Fruit fly (Drosophila melanogaster) whole organism, embryonic: ENCODE data around the gene CG32590.

ENCODE experiments used
- ATbp ChIP-seq: fragments of 200-800 bp; sonication (Bioruptor generic); optimal IDR thresholded peaks from 2 replicates; lab custom pipeline; 2017; ENCODE audit warnings: missing biosample characterization, mild to moderate bottlenecking, missing genetic modification characterization, missing genetic modification reagents
- Ada2b ChIP-seq: fragments of 200-800 bp; sonication (Bioruptor generic); IDR thresholded peaks from 2 replicates; pipeline ENCODE4 v1.3.6; 2022; ENCODE audit warnings: missing biosample characterization, missing genetic modification characterization
- CG1024 ChIP-seq: fragments of 200-800 bp; sonication (Bioruptor generic); IDR thresholded peaks from 2 replicates; pipeline ENCODE4 v1.3.6; 2022; ENCODE audit warnings: missing biosample characterization, missing genetic modification characterization
- CG10267 ChIP-seq: fragments of 200-800 bp; sonication (Bioruptor generic); optimal IDR thresholded peaks from 2 replicates; lab custom pipeline; 2018; ENCODE audit warnings: missing biosample characterization, mild to moderate bottlenecking, missing genetic modification characterization, moderate library complexity
- CG11560 ChIP-seq: fragments of 200-800 bp; sonication (Bioruptor generic); IDR thresholded peaks from 3 replicates; pipeline ENCODE4 v1.3.6; 2022; ENCODE audit warnings: missing biosample characterization, missing genetic modification characterization
- CG11696 ChIP-seq: fragments of 200-800 bp; sonication (Bioruptor generic); IDR thresholded peaks from 2 replicates; pipeline ENCODE4 v1.3.6; 2022; ENCODE audit warnings: missing biosample characterization, missing genetic modification characterization
- CG15011 ChIP-seq: fragments of 200-800 bp; sonication (Bioruptor generic); optimal IDR thresholded peaks from 3 replicates; lab custom pipeline; 2018; ENCODE audit warnings: missing biosample characterization, mild to moderate bottlenecking, missing genetic modification characterization
- CG16779 ChIP-seq: fragments of 200-800 bp; sonication (Bioruptor generic); IDR thresholded peaks from 2 replicates; pipeline ENCODE4 v1.3.6; 2022; ENCODE audit warnings: missing biosample characterization, missing genetic modification characterization
- CG18599 ChIP-seq: fragments of 200-800 bp; sonication (Bioruptor generic); optimal IDR thresholded peaks from 3 replicates; lab custom pipeline; 2017; ENCODE audit warnings: missing biosample characterization, missing genetic modification characterization, mild to moderate bottlenecking, moderate library complexity, missing genetic modification reagents
- CG2199 ChIP-seq: fragments of 200-800 bp; sonication (Bioruptor generic); IDR thresholded peaks from 3 replicates; pipeline ENCODE4 v1.3.6; 2022; ENCODE audit warnings: missing biosample characterization, missing genetic modification characterization
- CG3065 ChIP-seq: fragments of 200-800 bp; sonication (Bioruptor generic); optimal IDR thresholded peaks from 2 replicates; lab custom pipeline; 2016; ENCODE audit warnings: missing biosample characterization, missing genetic modification characterization
- CG31224 ChIP-seq: fragments of 200-800 bp; sonication (Bioruptor generic); IDR thresholded peaks from 2 replicates; pipeline ENCODE4 v1.3.6; 2022; ENCODE audit warnings: missing biosample characterization, missing genetic modification characterization
- CG3281 ChIP-seq: fragments of 200-800 bp; sonication (Bioruptor generic); optimal IDR thresholded peaks from 3 replicates; lab custom pipeline; 2017; ENCODE audit warnings: missing biosample characterization, mild to moderate bottlenecking, missing genetic modification characterization
- CG34376 ChIP-seq: fragments of 200-800 bp; sonication (Bioruptor generic); optimal IDR thresholded peaks from 2 replicates; lab custom pipeline; 2018; ENCODE audit warnings: missing biosample characterization, mild to moderate bottlenecking, missing genetic modification characterization
- CG4730 ChIP-seq: fragments of 200-800 bp; sonication (Bioruptor generic); IDR thresholded peaks from 2 replicates; pipeline ENCODE4 v1.3.6; 2022; ENCODE audit warnings: missing biosample characterization, missing genetic modification characterization
- CG6175 ChIP-seq: fragments of 200-800 bp; sonication (Bioruptor generic); IDR thresholded peaks from 3 replicates; pipeline ENCODE4 v1.3.6; 2022; ENCODE audit warnings: missing biosample characterization, missing genetic modification characterization
- CG6813 ChIP-seq: fragments of 200-800 bp; sonication (Bioruptor generic); optimal IDR thresholded peaks from 2 replicates; lab custom pipeline; 2017; ENCODE audit warnings: missing biosample characterization, missing genetic modification characterization, mild to moderate bottlenecking, moderate library complexity, missing genetic modification reagents
- CG6854 ChIP-seq: fragments of 200-800 bp; sonication (Bioruptor generic); optimal IDR thresholded peaks from 3 replicates; lab custom pipeline; 2017; ENCODE audit warnings: missing biosample characterization, mild to moderate bottlenecking, missing genetic modification characterization
- CG7372 ChIP-seq: fragments of 200-800 bp; sonication (Bioruptor generic); IDR thresholded peaks from 2 replicates; pipeline ENCODE4 v1.3.6; 2022; ENCODE audit warnings: missing biosample characterization, missing genetic modification characterization
- CG8478 ChIP-seq: fragments of >200 bp; optimal IDR thresholded peaks from 2 replicates; lab custom pipeline; 2018
- CG9609 ChIP-seq: fragments of 200-800 bp; sonication (Bioruptor generic); optimal IDR thresholded peaks from 3 replicates; lab custom pipeline; 2016; ENCODE audit warnings: missing biosample characterization, missing genetic modification characterization
- E2f2 ChIP-seq: fragments of 200-800 bp; sonication (Bioruptor generic); IDR thresholded peaks from 2 replicates; pipeline ENCODE4 v1.3.6; 2022; ENCODE audit warnings: missing biosample characterization, missing genetic modification characterization
- Fer2 ChIP-seq: fragments of 200-800 bp; sonication (Bioruptor generic); optimal IDR thresholded peaks from 2 replicates; lab custom pipeline; 2018; ENCODE audit warnings: missing biosample characterization, mild to moderate bottlenecking, missing genetic modification characterization, moderate library complexity
- Fer3 ChIP-seq: fragments of 200-800 bp; sonication (Bioruptor generic); optimal IDR thresholded peaks from 2 replicates; lab custom pipeline; 2018; ENCODE audit warnings: missing biosample characterization, mild to moderate bottlenecking, missing genetic modification characterization, moderate library complexity
- HLHmδ ChIP-seq: fragments of 200-800 bp; sonication (Bioruptor generic); optimal IDR thresholded peaks from 2 replicates; lab custom pipeline; 2018; ENCODE audit warnings: missing biosample characterization, mild to moderate bottlenecking, missing genetic modification characterization, moderate library complexity
- HmgZ ChIP-seq: fragments of 200-800 bp; sonication (Bioruptor generic); optimal IDR thresholded peaks from 2 replicates; lab custom pipeline; 2018; ENCODE audit warnings: missing biosample characterization, mild to moderate bottlenecking, missing genetic modification characterization
- MBD-R2 ChIP-seq: fragments of 200-800 bp; sonication (Bioruptor generic); IDR thresholded peaks from 2 replicates; pipeline ENCODE4 v1.3.6; 2022; ENCODE audit warnings: missing biosample characterization, missing genetic modification characterization
- Mrtf ChIP-seq: fragments of 200-800 bp; sonication (Bioruptor generic); IDR thresholded peaks from 3 replicates; pipeline ENCODE4 v1.3.6; 2022; ENCODE audit warnings: missing biosample characterization, missing genetic modification characterization
- NK7.1 ChIP-seq: fragments of 200-800 bp; sonication (Bioruptor generic); optimal IDR thresholded peaks from 3 replicates; lab custom pipeline; 2016; ENCODE audit warnings: missing biosample characterization, missing genetic modification characterization
- Oaz ChIP-seq: fragments of 200-800 bp; sonication (Bioruptor generic); IDR thresholded peaks from 2 replicates; pipeline ENCODE4 v1.3.6; 2022; ENCODE audit warnings: missing biosample characterization, missing genetic modification characterization
- Optix ChIP-seq: fragments of 200-800 bp; sonication (Bioruptor generic); IDR thresholded peaks from 3 replicates; pipeline ENCODE4 v1.3.6; 2022; ENCODE audit warnings: missing biosample characterization, missing genetic modification characterization
- Poxn ChIP-seq: fragments of 200-800 bp; sonication (Bioruptor generic); IDR thresholded peaks from 2 replicates; pipeline ENCODE4 v1.3.6; 2022; ENCODE audit warnings: missing biosample characterization, missing genetic modification characterization
- Scr ChIP-seq: fragments of 200-800 bp; sonication (Bioruptor generic); IDR thresholded peaks from 2 replicates; pipeline ENCODE4 v1.3.6; 2022; ENCODE audit warnings: missing biosample characterization, missing genetic modification characterization; ENCODE audit not compliant: partially characterized antibody
- Xbp1 ChIP-seq: fragments of 200-800 bp; sonication (Bioruptor generic); optimal IDR thresholded peaks from 3 replicates; lab custom pipeline; 2016; ENCODE audit warnings: missing biosample characterization, mild to moderate bottlenecking, missing genetic modification characterization
- Xrp1 ChIP-seq: fragments of 200-800 bp; sonication (Bioruptor generic); IDR thresholded peaks from 2 replicates; pipeline ENCODE4 v1.3.6; 2022; ENCODE audit warnings: missing biosample characterization, missing genetic modification characterization
- amos ChIP-seq: fragments of 200-800 bp; sonication (Bioruptor generic); IDR thresholded peaks from 2 replicates; pipeline ENCODE4 v1.3.6; 2022; ENCODE audit warnings: missing biosample characterization, missing genetic modification characterization; ENCODE audit not compliant: partially characterized antibody
- bcd ChIP-seq: fragments of 200-800 bp; sonication (Bioruptor generic); optimal IDR thresholded peaks from 2 replicates; lab custom pipeline; 2017; ENCODE audit warnings: missing biosample characterization, mild to moderate bottlenecking, missing genetic modification characterization
- cad ChIP-seq: fragments of >200 bp; optimal IDR thresholded peaks from 2 replicates; lab custom pipeline; 2017; ENCODE audit warnings: missing biosample characterization, missing genetic modification characterization
- corto ChIP-seq: fragments of 200-800 bp; sonication (Bioruptor generic); optimal IDR thresholded peaks from 2 replicates; lab custom pipeline; 2016; ENCODE audit warnings: missing biosample characterization, mild to moderate bottlenecking, missing genetic modification characterization, moderate library complexity
- dati ChIP-seq: fragments of 200-800 bp; sonication (Bioruptor generic); IDR thresholded peaks from 2 replicates; pipeline ENCODE4 v1.3.6; 2022; ENCODE audit warnings: missing biosample characterization, missing genetic modification characterization
- exex ChIP-seq: fragments of 200-800 bp; sonication (Bioruptor generic); optimal IDR thresholded peaks from 4 replicates; lab custom pipeline; 2018; ENCODE audit warnings: missing biosample characterization, mild to moderate bottlenecking, missing genetic modification characterization, moderate library complexity
- fru ChIP-seq: fragments of >200 bp; optimal IDR thresholded peaks from 2 replicates; lab custom pipeline; 2017
- ftz-f1 ChIP-seq: fragments of 200-800 bp; sonication (Bioruptor generic); optimal IDR thresholded peaks from 2 replicates; lab custom pipeline; 2016; ENCODE audit warnings: missing biosample characterization, missing genetic modification characterization
- hbn ChIP-seq: fragments of 200-800 bp; sonication (Bioruptor generic); IDR thresholded peaks from 2 replicates; pipeline ENCODE4 v1.3.6; 2022; ENCODE audit warnings: missing biosample characterization, missing genetic modification characterization; ENCODE audit not compliant: partially characterized antibody
- her ChIP-seq: fragments of 200-800 bp; sonication (Bioruptor generic); optimal IDR thresholded peaks from 2 replicates; lab custom pipeline; 2016; ENCODE audit warnings: missing biosample characterization, missing genetic modification characterization
- ken ChIP-seq: fragments of 200-800 bp; sonication (Bioruptor generic); IDR thresholded peaks from 3 replicates; pipeline ENCODE4 v1.3.6; 2022; ENCODE audit warnings: missing biosample characterization, missing genetic modification characterization
- lmd ChIP-seq: fragments of 200-800 bp; sonication (Bioruptor generic); IDR thresholded peaks from 2 replicates; pipeline ENCODE4 v1.3.6; 2022; ENCODE audit warnings: missing biosample characterization, missing genetic modification characterization
- p53 ChIP-seq: fragments of 200-800 bp; sonication (Bioruptor generic); optimal IDR thresholded peaks from 2 replicates; lab custom pipeline; 2016; ENCODE audit warnings: missing biosample characterization, missing genetic modification characterization
- ssp ChIP-seq: fragments of 200-800 bp; sonication (Bioruptor generic); IDR thresholded peaks from 2 replicates; pipeline ENCODE4 v1.3.6; 2022; ENCODE audit warnings: missing biosample characterization, missing genetic modification characterization
- tx ChIP-seq: fragments of 200-800 bp; sonication (Bioruptor generic); optimal IDR thresholded peaks from 2 replicates; lab custom pipeline; 2016; ENCODE audit warnings: missing biosample characterization, missing genetic modification characterization
- vnd ChIP-seq: fragments of 200-800 bp; sonication (Bioruptor generic); IDR thresholded peaks from 3 replicates; pipeline ENCODE4 v1.3.6; 2022; ENCODE audit warnings: missing biosample characterization, missing genetic modification characterization; ENCODE audit not compliant: partially characterized antibody

Gene CG32590

dm6 chrX:14839739-14840347, 937 bp upstream of the CG32590 start (continued):
- TF ChIP-seq CG18599: peak; percentile 71
- peak; percentile 37; the same call in 1 of the 2 replicates for TF ChIP-seq Ada2b (GFP tag; lab: Robert Waterston, UW)
- no peak for TF ChIP-seq hbn (GFP tag; lab: Robert Waterston, UW)
- TF ChIP-seq ATbp: peak; percentile 37
- peak; percentile 32 for TF ChIP-seq CG9609 (GFP tag; lab: Kevin White, UChicago)
- TF ChIP-seq p53 (GFP tag; lab: Kevin White, UChicago): peak; percentile 29
- peak; percentile 62; the same call in 2 of the 3 replicates for TF ChIP-seq Mrtf (GFP tag; lab: Robert Waterston, UW)
- TF ChIP-seq ssp (GFP tag; lab: Robert Waterston, UW): no peak
- TF ChIP-seq bcd (GFP tag; lab: Kevin White, UChicago): peak; percentile 46
- 0 out of 3 replicates have a peak, but pooled peaks have one; percentile 22 for TF ChIP-seq CG6175 (GFP tag; lab: Robert Waterston, UW)
- TF ChIP-seq exex (tag; lab: Kevin White, UChicago): peak; percentile 52
- TF ChIP-seq CG8478 (lab: Kevin White, UChicago): no peak
- TF ChIP-seq CG4730 (GFP tag; lab: Robert Waterston, UW): peak; percentile 12; the same call in 1 of the 2 replicates
- no peak for TF ChIP-seq CG15011 (GFP tag; lab: Kevin White, UChicago)
- no peak for TF ChIP-seq CG1024 (GFP tag; lab: Robert Waterston, UW)
- TF ChIP-seq HLHmδ (GFP tag; lab: Kevin White, UChicago): no peak
- peak; percentile 54; the same call in 1 of the 2 replicates for TF ChIP-seq lmd
- no peak for TF ChIP-seq fru (lab: Kevin White, UChicago)
- TF ChIP-seq CG3065 (GFP tag; lab: Kevin White, UChicago): no peak
- TF ChIP-seq MBD-R2 (GFP tag; lab: Robert Waterston, UW): no peak
- TF ChIP-seq ftz-f1 (GFP tag; lab: Kevin White, UChicago): no peak
- TF ChIP-seq amos (GFP tag; lab: Robert Waterston, UW): no peak; the same call in 1 of the 2 replicates
- 0 out of 3 replicates have a peak, but pooled peaks have one; percentile 35 for TF ChIP-seq ken
- no peak for TF ChIP-seq Fer2 (tag; lab: Kevin White, UChicago)
- TF ChIP-seq Poxn (GFP tag; lab: Robert Waterston, UW): no peak
- TF ChIP-seq vnd (GFP tag; lab: Robert Waterston, UW): 0 out of 3 replicates have a peak, but pooled peaks have one; percentile 16
- peak; percentile 7 for TF ChIP-seq CG6813 (GFP tag; lab: Kevin White, UChicago)
- no peak for TF ChIP-seq CG10267 (tag; lab: Kevin White, UChicago)
- TF ChIP-seq HmgZ (tag; lab: Kevin White, UChicago): peak; percentile 61
- no peak for TF ChIP-seq CG11560 (tag; lab: Robert Waterston, UW)
- TF ChIP-seq Xrp1 (GFP tag; lab: Robert Waterston, UW): peak; percentile 39; the same call in 1 of the 2 replicates
- TF ChIP-seq Optix (GFP tag; lab: Robert Waterston, UW): peak; percentile 53; the same call in 1 of the 3 replicates
- peak; percentile 71 for TF ChIP-seq her (GFP tag; lab: Kevin White, UChicago)
- no peak for TF ChIP-seq NK7.1 (GFP tag; lab: Kevin White, UChicago)
- no peak for TF ChIP-seq corto (GFP tag; lab: Kevin White, UChicago)
- no peak for TF ChIP-seq E2f2
- no peak for TF ChIP-seq dati (GFP tag; lab: Robert Waterston, UW)
- peak; percentile 61 for TF ChIP-seq CG34376 (GFP tag; lab: Kevin White, UChicago)
- peak; percentile 47 for TF ChIP-seq CG31224
- no peak for TF ChIP-seq Scr (GFP tag; lab: Robert Waterston, UW)
- TF ChIP-seq CG3281: peak; percentile 58
- TF ChIP-seq Fer3 (tag; lab: Kevin White, UChicago): peak; percentile 54
- no peak for TF ChIP-seq CG11696
- peak; percentile 34 for TF ChIP-seq Xbp1 (GFP tag; lab: Kevin White, UChicago)
- TF ChIP-seq Oaz: 0 out of 2 replicates have a peak, but pooled peaks have one; percentile 40
- TF ChIP-seq CG7372 (GFP tag; lab: Robert Waterston, UW): peak; percentile 52; the same call in 1 of the 2 replicates
- no peak for TF ChIP-seq cad
- TF ChIP-seq CG6854 (GFP tag; lab: Kevin White, UChicago): no peak
- no peak for TF ChIP-seq CG2199 (GFP tag; lab: Robert Waterston, UW)
- no peak for TF ChIP-seq tx (GFP tag; lab: Kevin White, UChicago)
- TF ChIP-seq CG16779 (GFP tag; lab: Robert Waterston, UW): 0 out of 2 replicates have a peak, but pooled peaks have one; percentile 53
